Worm (Caenorhabditis elegans): Measurements from ENCODE around the gene nhr-190.

ce11 chrV:592959-593358 is 49.8 kb downstream of the nhr-190 start, which contains the start of gene ZK488.5:
- TF ChIP-seq elt-3 (tag; optimal IDR thresholded peaks at IDR 0.05), result no peak
- TF ChIP-seq sem-4 (tag; optimal IDR thresholded peaks at IDR 0.05), result no peak
- TF ChIP-seq R02D3.7 (tag; optimal IDR thresholded peaks at IDR 0.05), result no peak
- no peak for TF ChIP-seq skn-1 (tag; optimal IDR thresholded peaks at IDR 0.05)
- no peak for TF ChIP-seq snpc-4 (tag; optimal IDR thresholded peaks at IDR 0.05)
- TF ChIP-seq elt-1 (tag; optimal IDR thresholded peaks at IDR 0.05), result no peak
- no peak for TF ChIP-seq lin-13 (GFP tag; optimal IDR thresholded peaks at IDR 0.05)
